Fruit fly (Drosophila melanogaster): ENCODE data around the gene CG3108.
A peak's percentile ranks its signal among the peaks of the same experiment; 100 is the strongest.

CG3108 gene

DNA sequence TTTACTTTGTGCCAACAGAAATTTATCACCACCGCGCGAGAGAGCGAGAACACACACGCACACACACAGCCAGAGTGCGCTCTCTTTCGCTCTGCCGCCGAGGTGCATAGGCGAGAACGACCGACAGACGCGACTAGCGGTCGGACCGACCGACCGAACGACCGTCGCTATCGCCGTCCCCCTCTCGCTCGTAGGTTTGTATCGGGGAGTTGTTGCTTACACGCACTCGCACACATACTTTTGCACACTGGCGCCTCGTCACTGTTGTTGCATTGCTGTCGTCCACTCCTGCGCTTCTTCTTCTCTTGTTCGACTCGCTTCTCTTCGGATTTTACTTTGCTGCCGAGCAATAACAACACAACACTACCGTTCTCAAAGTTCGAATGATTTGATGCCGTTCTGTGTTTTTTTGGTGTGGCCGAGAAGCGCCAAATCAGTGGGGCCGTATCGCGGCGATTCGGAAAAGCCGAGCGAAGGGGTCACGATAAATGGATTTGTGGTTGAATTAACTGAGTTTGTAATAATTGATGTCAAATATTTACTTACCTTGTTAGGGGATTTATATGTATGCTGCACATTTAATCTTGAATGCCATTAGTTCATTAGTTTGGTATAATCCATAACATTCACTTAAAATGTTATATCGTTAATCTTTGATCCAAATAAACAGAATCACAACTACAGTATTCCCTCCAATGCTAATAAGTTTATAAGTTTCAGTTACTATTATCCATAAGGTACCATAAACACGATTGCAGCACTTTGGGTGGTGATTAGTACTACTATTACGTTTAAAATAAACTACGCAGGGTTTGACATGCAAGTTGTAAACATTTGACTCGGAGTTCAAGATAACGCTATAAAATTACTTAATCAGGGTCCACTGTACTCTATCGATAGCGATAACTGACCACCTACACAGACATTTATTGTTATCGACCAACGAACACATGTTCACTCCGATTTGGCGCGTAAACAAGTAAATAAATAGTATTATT lies 34.3 kb downstream of the CG3108 start, which contains the start of the genes IntS6 and Rtel1 (continued):
- TF ChIP-seq CG17359 (tag; optimal IDR thresholded peaks at IDR 0.05) (peak; percentile 86), CG3847 (GFP tag; IDR thresholded peaks at IDR 0.05) (peak; percentile 89), CG4854 (GFP tag; optimal IDR thresholded peaks at IDR 0.05) (peak; percentile 78), pita (GFP tag; optimal IDR thresholded peaks at IDR 0.05) (no peak), CG14860 (GFP tag; IDR thresholded peaks at IDR 0.05; ENCODE audit: partially characterized antibody) (no peak), ems (GFP tag; optimal IDR thresholded peaks at IDR 0.05) (peak; percentile 90), dmrt11E (tag; optimal IDR thresholded peaks at IDR 0.05) (peak; percentile 81), CG8924 (tag; optimal IDR thresholded peaks at IDR 0.05) (peak; percentile 91), Usf (GFP tag; optimal IDR thresholded peaks at IDR 0.05) (peak; percentile 83), CG4730 (GFP tag; IDR thresholded peaks at IDR 0.05) (peak; percentile 80), H15 (GFP tag; IDR thresholded peaks at IDR 0.05) (peak; percentile 68; the same call in 2 of the 3 replicates), salm (tag; optimal IDR thresholded peaks at IDR 0.05) (peak; percentile 69), CG4820 (GFP tag; optimal IDR thresholded peaks at IDR 0.05) (peak; percentile 90), nmo (GFP tag; optimal IDR thresholded peaks at IDR 0.05) (peak; percentile 90), otp (GFP tag; IDR thresholded peaks at IDR 0.05) (peak; percentile 69; the same call in 2 of the 3 replicates), CG12299 (tag; optimal IDR thresholded peaks at IDR 0.05) (peak; percentile 91), NfI (GFP tag; optimal IDR thresholded peaks at IDR 0.05) (peak; percentile 91), Fer1 (GFP tag; optimal IDR thresholded peaks at IDR 0.05) (peak; percentile 87), CG15696 (tag; optimal IDR thresholded peaks at IDR 0.05) (peak; percentile 86), br (optimal IDR thresholded peaks at IDR 0.05) (no peak), Hr78 (GFP tag; optimal IDR thresholded peaks at IDR 0.05) (peak in 1 of 2 experiments; percentile 59), Taf1 (GFP tag; IDR thresholded peaks at IDR 0.05) (peak; percentile 86), ash1 (GFP tag; optimal IDR thresholded peaks at IDR 0.05) (peak; percentile 14), shn (GFP tag; optimal IDR thresholded peaks at IDR 0.05) (peak; percentile 92), CG8765 (GFP tag; IDR thresholded peaks at IDR 0.05) (peak; percentile 83), Eip74EF (GFP tag; optimal IDR thresholded peaks at IDR 0.05) (peak in 1 of 2 experiments; percentile 60), CG6765 (GFP tag; optimal IDR thresholded peaks at IDR 0.05) (peak; percentile 67), gsb (GFP tag; IDR thresholded peaks at IDR 0.05) (peak; percentile 75), CG3163 (GFP tag; optimal IDR thresholded peaks at IDR 0.05) (peak; percentile 63), CG1602 (GFP tag; optimal IDR thresholded peaks at IDR 0.05) (peak; percentile 88), CG12744 (GFP tag; optimal IDR thresholded peaks at IDR 0.05) (peak; percentile 88), lab (GFP tag; optimal IDR thresholded peaks at IDR 0.05) (peak; percentile 89), Vsx1 (GFP tag; optimal IDR thresholded peaks at IDR 0.05) (peak; percentile 60), YL-1 (GFP tag; optimal IDR thresholded peaks at IDR 0.05) (peak; percentile 52), CG11398 (GFP tag; optimal IDR thresholded peaks at IDR 0.05) (peak; percentile 86), CG2875 (GFP tag; optimal IDR thresholded peaks at IDR 0.05) (peak; percentile 67), Side (GFP tag; optimal IDR thresholded peaks at IDR 0.05) (peak; percentile 88), az2 (GFP tag; optimal IDR thresholded peaks at IDR 0.05) (peak; percentile 87), ac (GFP tag; optimal IDR thresholded peaks at IDR 0.05) (peak; percentile 18), abd-A (tag; optimal IDR thresholded peaks at IDR 0.05) (peak; percentile 46), CG1832 (GFP tag; optimal IDR thresholded peaks at IDR 0.05) (peak; percentile 96), fd3F (GFP tag; optimal IDR thresholded peaks at IDR 0.05) (peak; percentile 87), ranshi (GFP tag; IDR thresholded peaks at IDR 0.05) (peak; percentile 90), CG10959 (GFP tag; IDR thresholded peaks at IDR 0.05) (peak; percentile 61), CG9797 (GFP tag; optimal IDR thresholded peaks at IDR 0.05) (peak; percentile 84), sna (GFP tag; IDR thresholded peaks at IDR 0.05; ENCODE audit: partially characterized antibody) (no peak), btn (GFP tag; optimal IDR thresholded peaks at IDR 0.05) (peak; percentile 76)

Data from whole organism, embryonic.